Worm (Caenorhabditis elegans): ENCODE results near the gene Y15E3A.5.

DNA sequence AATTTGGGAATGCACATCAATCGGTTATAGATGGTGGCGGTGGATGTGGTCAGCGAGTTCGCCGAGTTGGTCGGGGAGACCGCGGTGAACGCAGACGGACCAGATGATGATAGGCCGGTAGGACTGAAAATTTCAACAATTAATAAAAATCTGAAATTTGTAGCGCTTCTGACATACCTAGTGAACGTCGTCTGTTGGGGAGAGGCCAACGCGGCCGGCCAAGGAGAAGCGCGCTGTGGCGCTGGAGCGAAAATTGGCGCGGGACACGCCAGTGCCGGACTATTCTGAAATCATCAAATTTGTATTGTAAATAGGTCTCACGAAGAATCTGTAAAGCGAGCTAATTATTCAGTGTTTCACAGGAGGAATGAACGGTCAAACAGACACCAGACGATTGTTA lies 32.4 kb downstream of the Y15E3A.5 start:
- no peak for TF ChIP-seq him-1 (tag; optimal IDR thresholded peaks at IDR 0.05)
- no peak for TF ChIP-seq dao-5 (tag; optimal IDR thresholded peaks at IDR 0.05)

Data from whole organism, L4/young adult.